Worm (Caenorhabditis elegans) whole organism, L4 larva: Measurements from ENCODE around the gene K11G12.6.

Experiments used
- D1046.2 ChIP-seq: fragments of 200-800 bp; sonication (Bioruptor generic); IDR thresholded peaks from 2 replicates; pipeline ENCODE4 v1.3.6; 2022; ENCODE audit warnings: missing genetic modification characterization, missing compliant biosample characterization
- lin-13 ChIP-seq: fragments of 150-350 bp; optimal IDR thresholded peaks from 2 replicates; lab custom pipeline; 2014; ENCODE audit warnings: missing biosample characterization, missing genetic modification reagents, missing genetic modification characterization
- lin-39 ChIP-seq: fragments of 150-350 bp; optimal IDR thresholded peaks from 2 replicates; lab custom pipeline; 2014; ENCODE audit warnings: missing biosample characterization, missing genetic modification reagents, missing genetic modification characterization
- lir-3 ChIP-seq: sonication (generic microtip); optimal IDR thresholded peaks from 2 replicates; lab custom pipeline; 2016; ENCODE audit warnings: mild to moderate bottlenecking, missing genetic modification characterization, missing compliant biosample characterization
- mxl-3 ChIP-seq: fragments of 200-800 bp; sonication (Bioruptor generic); optimal IDR thresholded peaks from 2 replicates; lab custom pipeline; 2018; ENCODE audit warnings: mild to moderate bottlenecking, missing genetic modification characterization, missing compliant biosample characterization
- nhr-11 ChIP-seq: fragments of 150-350 bp; optimal IDR thresholded peaks from 2 replicates; lab custom pipeline; 2014; ENCODE audit warnings: missing biosample characterization, missing genetic modification characterization
- nhr-48 ChIP-seq: sonication (generic microtip); optimal IDR thresholded peaks from 2 replicates; lab custom pipeline; 2016; ENCODE audit warnings: mild to moderate bottlenecking, missing genetic modification characterization, missing compliant biosample characterization
- unc-130 ChIP-seq: sonication (generic microtip); optimal IDR thresholded peaks from 2 replicates; lab custom pipeline; 2016; ENCODE audit warnings: missing genetic modification reagents, missing genetic modification characterization, missing compliant biosample characterization
- unc-62 ChIP-seq, 3 experiments: fragments of 150-350 bp in 1 of 3; sonication (generic microtip); optimal IDR thresholded peaks in 2 of 3; peaks in 1 of 3; 1 replicate in 1 of 3; 2 replicates in 2 of 3; lab custom pipeline; 2014 to 2017; ENCODE audit warnings: missing biosample characterization in 3 of 3, missing genetic modification characterization in 3 of 3, missing genetic modification reagents in 3 of 3, missing genotype in 1 of 3
- zag-1 ChIP-seq: fragments of 150-350 bp; optimal IDR thresholded peaks from 2 replicates; lab custom pipeline; 2014; ENCODE audit warnings: missing biosample characterization, missing genetic modification characterization
- ztf-11 ChIP-seq: fragments of 150-350 bp; optimal IDR thresholded peaks from 2 replicates; lab custom pipeline; 2014; ENCODE audit warnings: missing biosample characterization, missing genetic modification characterization

- peak in 1 of 2 experiments; percentile 49 for TF ChIP-seq unc-62 (GFP tag; optimal IDR thresholded peaks at IDR 0.05 in 1 of 2; lab: Kevin White, UChicago)
- TF ChIP-seq unc-62 (tag; optimal IDR thresholded peaks at IDR 0.05; lab: Kevin White, UChicago) = no peak
- TF ChIP-seq lir-3 (tag; lab: Kevin White, UChicago) = no peak
- TF ChIP-seq zag-1 (tag; lab: Kevin White, UChicago) = no peak
- peak; percentile 44 for TF ChIP-seq lin-13 (GFP tag; lab: Kevin White, UChicago)
- TF ChIP-seq unc-130 = no peak
- TF ChIP-seq D1046.2 (GFP tag; lab: Robert Waterston, UW) = no peak
- no peak for TF ChIP-seq ztf-11 (tag; lab: Kevin White, UChicago)
- TF ChIP-seq nhr-11 (tag; lab: Kevin White, UChicago) = no peak
- peak; percentile 94 for TF ChIP-seq nhr-48 (tag; lab: Kevin White, UChicago)
- no peak for TF ChIP-seq lin-39 (tag; lab: Kevin White, UChicago)
- peak; percentile 59 for TF ChIP-seq mxl-3
Observed at ce11 chrX:6747906-6748356, 18.5 kb upstream of the K11G12.6 start.
